Worm (Caenorhabditis elegans) whole organism, L1 larva: ENCODE data around the gene T13C5.9.

Source experiments
- ama-1 ChIP-seq: fragments of 150-350 bp; optimal IDR thresholded peaks from 2 replicates; lab custom pipeline; 2014
- tbx-2 ChIP-seq: sonication (generic microtip); optimal IDR thresholded peaks from 2 replicates; lab custom pipeline; 2016; ENCODE audit warnings: missing genetic modification characterization, missing compliant biosample characterization

ce11 chrX:6219892-6220291 lies 29.8 kb downstream of the T13C5.9 start:
- TF ChIP-seq ama-1 (lab: Kevin White, UChicago) = no peak
- peak; percentile 55 for TF ChIP-seq tbx-2 (tag; lab: Kevin White, UChicago)
